Fruit fly (Drosophila melanogaster) whole organism, prepupa: ENCODE measurements around the gene Eip78C.

Experiments used
- CG11762 ChIP-seq: fragments of 200-800 bp; sonication (Bioruptor generic); optimal IDR thresholded peaks from 3 replicates; lab custom pipeline; 2016; ENCODE audit warnings: missing biosample characterization, missing genetic modification characterization; ENCODE audit not compliant: insufficient read depth
- CG11902 ChIP-seq: fragments of 200-800 bp; sonication (Bioruptor generic); optimal IDR thresholded peaks from 3 replicates; lab custom pipeline; 2016; ENCODE audit warnings: missing biosample characterization, missing genetic modification characterization
- CG15336 ChIP-seq: fragments of 200-800 bp; sonication (Bioruptor generic); IDR thresholded peaks from 2 replicates; pipeline ENCODE4 v1.3.6; 2022; ENCODE audit warnings: missing biosample characterization, missing genetic modification characterization
- CG1621 ChIP-seq: fragments of 200-800 bp; sonication (Bioruptor generic); optimal IDR thresholded peaks from 3 replicates; lab custom pipeline; 2018; ENCODE audit warnings: missing biosample characterization, mild to moderate bottlenecking, missing genetic modification characterization
- CG3032 ChIP-seq: fragments of 200-800 bp; optimal IDR thresholded peaks from 2 replicates; lab custom pipeline; 2019; ENCODE audit warnings: missing biosample characterization, mild to moderate bottlenecking, missing genetic modification characterization, moderate library complexity
- CG32006 ChIP-seq: fragments of 200-800 bp; sonication (Bioruptor generic); optimal IDR thresholded peaks from 3 replicates; lab custom pipeline; 2017; ENCODE audit warnings: missing biosample characterization, mild to moderate bottlenecking, missing genetic modification characterization
- CG3919 ChIP-seq: fragments of 200-800 bp; sonication (Bioruptor generic); optimal IDR thresholded peaks from 3 replicates; lab custom pipeline; 2016; ENCODE audit warnings: missing biosample characterization, missing genetic modification characterization
- CG4318 ChIP-seq: fragments of 200-800 bp; sonication (Bioruptor generic); optimal IDR thresholded peaks from 3 replicates; lab custom pipeline; 2017; ENCODE audit warnings: missing biosample characterization, mild to moderate bottlenecking, missing genetic modification characterization
- CG6163 ChIP-seq: fragments of 200-800 bp; sonication (Bioruptor generic); IDR thresholded peaks from 3 replicates; pipeline ENCODE4 v1.3.6; 2022; ENCODE audit warnings: missing biosample characterization, missing genetic modification characterization
- CG6276 ChIP-seq: fragments of 200-800 bp; sonication (Bioruptor generic); optimal IDR thresholded peaks from 2 replicates; lab custom pipeline; 2017; ENCODE audit warnings: missing biosample characterization, mild to moderate bottlenecking, missing genetic modification characterization
- CG6854 ChIP-seq: fragments of 200-800 bp; sonication (Bioruptor generic); optimal IDR thresholded peaks from 2 replicates; lab custom pipeline; 2017; ENCODE audit warnings: missing biosample characterization, mild to moderate bottlenecking, missing genetic modification characterization
- CG7368 ChIP-seq: fragments of 200-800 bp; sonication (Bioruptor generic); optimal IDR thresholded peaks from 3 replicates; lab custom pipeline; 2016; ENCODE audit warnings: missing biosample characterization, missing genetic modification characterization
- CG8119 ChIP-seq: fragments of 200-800 bp; sonication (Bioruptor generic); IDR thresholded peaks from 3 replicates; pipeline ENCODE4 v1.3.6; 2022; ENCODE audit warnings: missing biosample characterization, missing genetic modification characterization
- CG8319 ChIP-seq: fragments of 200-800 bp; sonication (Bioruptor generic); optimal IDR thresholded peaks from 3 replicates; lab custom pipeline; 2016; ENCODE audit warnings: missing biosample characterization, missing genetic modification characterization
- Eip75B ChIP-seq: fragments of 200-800 bp; sonication (Bioruptor generic); optimal IDR thresholded peaks from 3 replicates; lab custom pipeline; 2016; ENCODE audit warnings: missing biosample characterization, missing genetic modification characterization
- Eip78C ChIP-seq: fragments of 200-800 bp; sonication (Bioruptor generic); peaks from one replicate; lab custom pipeline; 2016; ENCODE audit warnings: missing biosample characterization, missing genetic modification characterization
- Eip93F ChIP-seq: fragments of 200-800 bp; sonication (Bioruptor generic); optimal IDR thresholded peaks from 2 replicates; lab custom pipeline; 2016; ENCODE audit warnings: missing biosample characterization, mild to moderate bottlenecking, missing genetic modification characterization
- Ets96B ChIP-seq: fragments of 200-800 bp; optimal IDR thresholded peaks from 2 replicates; lab custom pipeline; 2019; ENCODE audit warnings: missing biosample characterization, mild to moderate bottlenecking, missing genetic modification characterization, moderate library complexity
- Hr38 ChIP-seq: sonication (Bioruptor generic); optimal IDR thresholded peaks from 2 replicates; lab custom pipeline; 2016; ENCODE audit warnings: missing biosample characterization, missing genetic modification characterization
- Hr4 ChIP-seq: fragments of 200-800 bp; sonication (Bioruptor generic); optimal IDR thresholded peaks from 3 replicates; lab custom pipeline; 2016; ENCODE audit warnings: missing biosample characterization, missing genetic modification characterization
- OdsH ChIP-seq: fragments of 200-800 bp; sonication (Bioruptor generic); optimal IDR thresholded peaks from 3 replicates; lab custom pipeline; 2016; ENCODE audit warnings: missing biosample characterization, missing genetic modification characterization
- Smox ChIP-seq: fragments of 200-800 bp; sonication (Bioruptor generic); optimal IDR thresholded peaks from 3 replicates; lab custom pipeline; 2016; ENCODE audit warnings: missing biosample characterization, missing genetic modification characterization
- Sox102F ChIP-seq: fragments of 200-800 bp; sonication (Bioruptor generic); optimal IDR thresholded peaks from 2 replicates; lab custom pipeline; 2016; ENCODE audit warnings: missing biosample characterization, mild to moderate bottlenecking, missing genetic modification characterization
- Sox14 ChIP-seq: fragments of 200-800 bp; sonication (Bioruptor generic); optimal IDR thresholded peaks from 3 replicates; lab custom pipeline; 2016; ENCODE audit warnings: missing biosample characterization, missing genetic modification characterization
- Sox15 ChIP-seq: fragments of 200-800 bp; sonication (Bioruptor generic); optimal IDR thresholded peaks from 3 replicates; lab custom pipeline; 2016; ENCODE audit warnings: missing biosample characterization, missing genetic modification characterization
- achi ChIP-seq: fragments of 200-800 bp; sonication (Bioruptor generic); optimal IDR thresholded peaks from 3 replicates; lab custom pipeline; 2016; ENCODE audit warnings: missing biosample characterization, missing genetic modification characterization
- dac ChIP-seq: fragments of 200-800 bp; sonication (Bioruptor generic); optimal IDR thresholded peaks from 2 replicates; lab custom pipeline; 2017; ENCODE audit warnings: missing biosample characterization, mild to moderate bottlenecking, missing genetic modification characterization
- dsx ChIP-seq: fragments of 200-800 bp; optimal IDR thresholded peaks from 3 replicates; lab custom pipeline; 2019; ENCODE audit warnings: missing biosample characterization, mild to moderate bottlenecking, missing genetic modification characterization, moderate library complexity; ENCODE audit not compliant: poor library complexity, severe bottlenecking
- eg ChIP-seq: fragments of 200-800 bp; sonication (Bioruptor generic); IDR thresholded peaks from 3 replicates; pipeline ENCODE4 v1.3.6; 2022; ENCODE audit warnings: missing biosample characterization, missing genetic modification characterization
- esn ChIP-seq: fragments of 200-800 bp; sonication (Bioruptor generic); optimal IDR thresholded peaks from 2 replicates; lab custom pipeline; 2016; ENCODE audit warnings: missing biosample characterization, mild to moderate bottlenecking, missing genetic modification characterization, moderate library complexity
- fd59A ChIP-seq: fragments of 200-800 bp; sonication (Bioruptor generic); optimal IDR thresholded peaks from 2 replicates; lab custom pipeline; 2017; ENCODE audit warnings: missing biosample characterization, mild to moderate bottlenecking, missing genetic modification characterization, missing genetic modification reagents
- fkh ChIP-seq: fragments of 200-800 bp; sonication (Bioruptor generic); optimal IDR thresholded peaks from 3 replicates; lab custom pipeline; 2017; ENCODE audit warnings: missing biosample characterization, mild to moderate bottlenecking, missing genetic modification characterization, moderate library complexity
- net ChIP-seq: fragments of 200-800 bp; sonication (Bioruptor generic); optimal IDR thresholded peaks from 3 replicates; lab custom pipeline; 2016; ENCODE audit warnings: missing biosample characterization, missing genetic modification characterization
- pdm3 ChIP-seq: fragments of 200-800 bp; sonication (Bioruptor generic); optimal IDR thresholded peaks from 3 replicates; lab custom pipeline; 2016; ENCODE audit warnings: missing biosample characterization, missing genetic modification characterization
- salr ChIP-seq, 2 experiments: fragments of 200-800 bp; sonication (Bioruptor generic); optimal IDR thresholded peaks; 3 replicates each; lab custom pipeline; 2016 to 2018; ENCODE audit warnings: missing biosample characterization in 2 of 2, missing genetic modification characterization in 2 of 2, mild to moderate bottlenecking in 1 of 2
- ss ChIP-seq, 2 experiments: fragments of 200-800 bp; sonication (Bioruptor generic); optimal IDR thresholded peaks; 2 replicates in 1 of 2; 3 replicates in 1 of 2; lab custom pipeline; 2017 to 2018; ENCODE audit warnings: mild to moderate bottlenecking in 2 of 2, missing biosample characterization in 2 of 2, missing genetic modification characterization in 2 of 2, moderate library complexity in 1 of 2
- svp ChIP-seq: fragments of 200-800 bp; sonication (Bioruptor generic); peaks from one replicate; lab custom pipeline; 2016; ENCODE audit warnings: missing biosample characterization, missing genetic modification characterization

Gene Eip78C

dm6 chr3L:21256062-21257023 is 29.9 kb downstream of the Eip78C start (continued):
- no peak for TF ChIP-seq CG8119

dm6 chr3L:21257731-21258130 is 31.3 kb downstream of the Eip78C start, which contains the start of gene CG43218:
Gene CG43218, plus strand, starts transcription at chr3L:21258020.
- TF ChIP-seq CG6854 (no peak), CG8319 (GFP tag; lab: Kevin White, UChicago) (no peak), esn (GFP tag; lab: Kevin White, UChicago) (no peak), dsx (GFP tag; lab: Kevin White, UChicago) (peak; percentile 45), Sox14 (GFP tag; lab: Kevin White, UChicago) (no peak), Eip78C (GFP tag; lab: Kevin White, UChicago) (peak; percentile 65), Hr38 (GFP tag; lab: Kevin White, UChicago) (no peak)

DNA sequence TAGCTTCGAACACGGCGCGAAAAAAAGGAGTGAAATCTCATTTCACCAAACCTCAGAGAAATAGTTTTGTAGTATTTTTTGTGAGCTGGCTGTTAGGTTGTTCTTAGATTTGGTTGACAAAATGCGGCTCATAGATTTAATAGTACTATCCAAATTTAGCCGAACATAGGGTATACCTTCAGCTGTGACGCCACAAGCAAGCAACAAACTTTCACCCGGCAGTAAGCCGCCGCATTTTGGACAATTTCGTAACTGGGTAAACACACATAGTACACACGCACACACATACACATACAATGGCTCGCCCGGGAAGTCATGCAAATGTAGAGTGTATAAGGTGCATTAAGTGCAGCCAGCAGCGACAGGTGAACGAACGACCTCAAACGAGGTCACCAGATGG is 32.8 kb downstream of the Eip78C start:
- peak; percentile 1 for TF ChIP-seq CG7368
- peak; percentile 72 for TF ChIP-seq CG8119
- no peak for TF ChIP-seq CG3032 (tag; lab: Kevin White, UChicago)
- no peak for TF ChIP-seq Sox14 (GFP tag; lab: Kevin White, UChicago)
- TF ChIP-seq CG1621 (tag; lab: Kevin White, UChicago) = no peak
- peak in 1 of 2 experiments; percentile 40 for TF ChIP-seq salr (GFP tag; optimal IDR thresholded peaks at IDR 0.05; lab: Kevin White, UChicago)
- no peak for TF ChIP-seq Eip93F (GFP tag; lab: Kevin White, UChicago)
- TF ChIP-seq CG3919 (GFP tag; lab: Kevin White, UChicago) = peak; percentile 35
- peak; percentile 55 for TF ChIP-seq dac (GFP tag; lab: Kevin White, UChicago)
- TF ChIP-seq net (GFP tag; lab: Kevin White, UChicago) = peak; percentile 2
- no peak for TF ChIP-seq dsx (GFP tag; lab: Kevin White, UChicago)
- TF ChIP-seq CG15336 = peak; percentile 49
- TF ChIP-seq eg = peak; percentile 55; the same call in 2 of the 3 replicates
- no peak for TF ChIP-seq CG11762
- TF ChIP-seq CG4318 (GFP tag; lab: Kevin White, UChicago) = peak; percentile 66
- TF ChIP-seq achi (GFP tag; lab: Kevin White, UChicago) = peak; percentile 18
- TF ChIP-seq fkh (GFP tag; lab: Kevin White, UChicago) = peak; percentile 31
- TF ChIP-seq CG6163 (GFP tag; lab: Robert Waterston, UW) = peak; percentile 10; the same call in 1 of the 3 replicates
- peak; percentile 88 for TF ChIP-seq Eip78C (GFP tag; lab: Kevin White, UChicago)
- TF ChIP-seq ss (GFP tag; optimal IDR thresholded peaks at IDR 0.05; lab: Kevin White, UChicago) = no peak
- no peak for TF ChIP-seq CG11902 (GFP tag; lab: Kevin White, UChicago)
- TF ChIP-seq pdm3 (GFP tag; lab: Kevin White, UChicago) = peak; percentile 13
- peak; percentile 77 for TF ChIP-seq Hr4 (GFP tag; lab: Kevin White, UChicago)
- TF ChIP-seq CG32006 (GFP tag; lab: Kevin White, UChicago) = peak; percentile 84
- peak; percentile 47 for TF ChIP-seq CG6276 (GFP tag; lab: Kevin White, UChicago)
- peak; percentile 46 for TF ChIP-seq OdsH (GFP tag; lab: Kevin White, UChicago)
- no peak for TF ChIP-seq Sox15 (GFP tag; lab: Kevin White, UChicago)
- TF ChIP-seq, all 60 proteins: peak for 18

DNA sequence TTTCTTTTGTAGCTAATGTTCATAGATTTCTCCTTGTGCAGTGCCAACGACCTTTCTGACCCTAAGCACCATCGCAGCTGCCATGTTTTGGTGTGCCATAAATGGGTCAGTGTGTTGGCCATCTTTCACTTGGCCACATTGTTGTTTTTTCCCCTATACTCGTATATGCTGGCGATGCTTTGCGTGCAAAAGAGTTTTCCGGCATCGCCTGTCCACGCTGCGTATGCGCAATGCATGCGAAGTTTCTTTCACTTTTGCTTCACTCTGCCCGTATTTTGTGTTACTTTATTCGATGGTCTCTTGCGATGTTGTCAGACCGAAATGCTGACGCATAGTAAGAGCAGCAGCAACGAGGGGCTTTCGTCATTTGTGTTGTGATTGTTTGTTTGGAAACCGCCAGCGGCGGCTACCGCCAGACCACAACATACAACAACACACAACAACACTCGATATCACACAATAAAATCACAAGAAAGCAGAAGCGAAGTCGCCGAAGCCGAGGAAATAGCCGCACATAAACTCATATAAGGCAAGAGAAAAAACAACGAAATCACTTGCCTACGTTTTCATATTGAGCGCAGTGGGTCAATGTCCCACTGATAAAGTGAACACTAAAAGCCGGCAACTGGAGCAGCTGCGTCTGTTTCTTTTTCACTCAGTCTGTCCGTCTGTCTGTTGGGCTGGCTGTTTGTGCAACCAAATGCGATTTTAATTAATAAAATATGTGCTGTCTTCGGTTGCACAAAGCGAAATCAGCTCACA is 35.2 kb downstream of the Eip78C start:
- TF ChIP-seq CG15336 = 0 out of 2 replicates have a peak, but pooled peaks have one; percentile 22
- no peak for TF ChIP-seq OdsH (GFP tag; lab: Kevin White, UChicago)
- no peak for TF ChIP-seq ss (GFP tag; optimal IDR thresholded peaks at IDR 0.05; lab: Kevin White, UChicago)
- peak; percentile 43 for TF ChIP-seq Eip75B (GFP tag; lab: Kevin White, UChicago)
- peak; percentile 43 for TF ChIP-seq Eip78C (GFP tag; lab: Kevin White, UChicago)
- no peak for TF ChIP-seq Sox102F
- TF ChIP-seq CG11762 = no peak
- no peak for TF ChIP-seq Smox
- no peak for TF ChIP-seq CG6163 (GFP tag; lab: Robert Waterston, UW)
- no peak for TF ChIP-seq achi (GFP tag; lab: Kevin White, UChicago)
- TF ChIP-seq Ets96B = no peak
- no peak for TF ChIP-seq CG11902 (GFP tag; lab: Kevin White, UChicago)
- no peak for TF ChIP-seq fkh (GFP tag; lab: Kevin White, UChicago)
- 0 out of 3 replicates have a peak, but pooled peaks have one; percentile 28 for TF ChIP-seq eg
- no peak for TF ChIP-seq CG3032 (tag; lab: Kevin White, UChicago)
- peak; percentile 49 for TF ChIP-seq svp (GFP tag; lab: Kevin White, UChicago)
- no peak for TF ChIP-seq CG6276 (GFP tag; lab: Kevin White, UChicago)
- TF ChIP-seq CG32006 (GFP tag; lab: Kevin White, UChicago) = no peak
- no peak for TF ChIP-seq Sox14 (GFP tag; lab: Kevin White, UChicago)
- TF ChIP-seq fd59A (GFP tag; lab: Kevin White, UChicago) = no peak
- TF ChIP-seq CG8119 = 0 out of 3 replicates have a peak, but pooled peaks have one; percentile 17
